1 fruit fly cellular context compared by ENCODE assay signal in genomic region chr3L:13412200-13412885, dm6.
A peak's percentile ranks its signal among the peaks of the same experiment; 100 is the strongest.
TF ChIP-seq lines count a peak whose summit lies in the region.

Gene CG10222 (minus strand): TSS chr3L:13412453.
Gene flr (plus strand): TSS chr3L:13412843.

TF ChIP-seq in whole organism, embryonic, 481 proteins besides CTCF, POLR2A, EP300 and RAD21 (continued from another document):
- TF ChIP-seq nerfin-2 (GFP tag; IDR thresholded peaks at IDR 0.05; lab: Robert Waterston, UW; ENCODE audit: partially characterized antibody) (peak; percentile 44; the same call in 1 of the 2 replicates), CG18262 (tag; optimal IDR thresholded peaks at IDR 0.05; lab: Kevin White, UChicago) (peak; percentile 32), crc (GFP tag; optimal IDR thresholded peaks at IDR 0.05; lab: Kevin White, UChicago) (no peak), CG7745 (tag; optimal IDR thresholded peaks at IDR 0.05; lab: Kevin White, UChicago) (no peak), B-H2 (GFP tag; optimal IDR thresholded peaks at IDR 0.05; lab: Kevin White, UChicago) (no peak), CG9817 (tag; optimal IDR thresholded peaks at IDR 0.05; lab: Kevin White, UChicago) (no peak), Dref (GFP tag; IDR thresholded peaks at IDR 0.05; lab: Robert Waterston, UW) (peak; percentile 76), Nf-YA (GFP tag; IDR thresholded peaks at IDR 0.05; lab: Robert Waterston, UW) (no peak), Hey (tag; optimal IDR thresholded peaks at IDR 0.05; lab: Kevin White, UChicago) (no peak), HHEX (GFP tag; optimal IDR thresholded peaks at IDR 0.05; lab: Kevin White, UChicago) (no peak), CG31388 (GFP tag; optimal IDR thresholded peaks at IDR 0.05; lab: Kevin White, UChicago) (no peak), Elba2 (GFP tag; optimal IDR thresholded peaks at IDR 0.05; lab: Kevin White, UChicago) (no peak), vfl (GFP tag; optimal IDR thresholded peaks at IDR 0.05; lab: Kevin White, UChicago) (no peak), Max (GFP tag; optimal IDR thresholded peaks at IDR 0.05; lab: Kevin White, UChicago) (peak; percentile 30), bbx (GFP tag; IDR thresholded peaks at IDR 0.05; lab: Robert Waterston, UW; ENCODE audit: partially characterized antibody) (peak; percentile 67), gfzf (GFP tag; optimal IDR thresholded peaks at IDR 0.05; lab: Kevin White, UChicago) (peak; percentile 10), CG3726 (GFP tag; IDR thresholded peaks at IDR 0.05; lab: Robert Waterston, UW) (no peak), Neu2 (GFP tag; optimal IDR thresholded peaks at IDR 0.05; lab: Kevin White, UChicago; ENCODE audit: borderline replicate concordance) (no peak), jumu (GFP tag; optimal IDR thresholded peaks at IDR 0.05; lab: Kevin White, UChicago) (no peak), Hmr (GFP tag; optimal IDR thresholded peaks at IDR 0.05; lab: Kevin White, UChicago) (no peak), psq (GFP tag; optimal IDR thresholded peaks at IDR 0.05; lab: Kevin White, UChicago) (no peak), CG9932 (GFP tag; IDR thresholded peaks at IDR 0.05; lab: Robert Waterston, UW) (peak; percentile 56), stwl (tag; optimal IDR thresholded peaks at IDR 0.05; lab: Kevin White, UChicago) (peak; percentile 57), Doc3 (GFP tag; IDR thresholded peaks at IDR 0.05; lab: Robert Waterston, UW; ENCODE audit: partially characterized antibody) (peak; percentile 68; the same call in 2 of the 3 replicates), Bgb (GFP tag; IDR thresholded peaks at IDR 0.05; lab: Robert Waterston, UW; ENCODE audit: partially characterized antibody) (peak; percentile 70), CG12659 (GFP tag; optimal IDR thresholded peaks at IDR 0.05; lab: Kevin White, UChicago) (no peak), CG4424 (GFP tag; optimal IDR thresholded peaks at IDR 0.05; lab: Kevin White, UChicago) (no peak), fd64A (GFP tag; optimal IDR thresholded peaks at IDR 0.05; lab: Kevin White, UChicago) (no peak), Lim3 (GFP tag; IDR thresholded peaks at IDR 0.05; lab: Robert Waterston, UW) (no peak), chinmo (GFP tag; IDR thresholded peaks at IDR 0.05; lab: Robert Waterston, UW; ENCODE audit: partially characterized antibody) (no peak), CG7271 (tag; optimal IDR thresholded peaks at IDR 0.05; lab: Kevin White, UChicago) (no peak), Dfd (GFP tag; optimal IDR thresholded peaks at IDR 0.05; lab: Kevin White, UChicago) (no peak), CG3995 (GFP tag; optimal IDR thresholded peaks at IDR 0.05; lab: Kevin White, UChicago) (peak; percentile 17), CG10979 (tag; optimal IDR thresholded peaks at IDR 0.05; lab: Kevin White, UChicago) (no peak), Sin3A (optimal IDR thresholded peaks at IDR 0.05; lab: Kevin White, UChicago) (peak; percentile 3), lilli (GFP tag; optimal IDR thresholded peaks at IDR 0.05; lab: Kevin White, UChicago) (peak; percentile 34), sim (GFP tag; IDR thresholded peaks at IDR 0.05; lab: Robert Waterston, UW) (no peak), Bdp1 (GFP tag; optimal IDR thresholded peaks at IDR 0.05; lab: Kevin White, UChicago) (no peak), Doc2 (GFP tag; IDR thresholded peaks at IDR 0.05; lab: Robert Waterston, UW) (no peak), CG12769 (tag; optimal IDR thresholded peaks at IDR 0.05; lab: Kevin White, UChicago) (no peak), Chrac-16 (GFP tag; optimal IDR thresholded peaks at IDR 0.05; lab: Kevin White, UChicago) (no peak), wek (GFP tag; optimal IDR thresholded peaks at IDR 0.05; lab: Kevin White, UChicago) (no peak), CG17385 (GFP tag; optimal IDR thresholded peaks at IDR 0.05; lab: Kevin White, UChicago) (no peak), Gug (GFP tag; IDR thresholded peaks at IDR 0.05; lab: Robert Waterston, UW) (no peak), ro (GFP tag; IDR thresholded peaks at IDR 0.05; lab: Robert Waterston, UW) (no peak), knrl (GFP tag; IDR thresholded peaks at IDR 0.05; lab: Robert Waterston, UW; ENCODE audit: partially characterized antibody) (peak; percentile 79), CG13296 (GFP tag; optimal IDR thresholded peaks at IDR 0.05; lab: Kevin White, UChicago) (no peak), corto (GFP tag; optimal IDR thresholded peaks at IDR 0.05; lab: Kevin White, UChicago) (no peak), CG2199 (GFP tag; IDR thresholded peaks at IDR 0.05; lab: Robert Waterston, UW) (no peak), Fer2 (tag; optimal IDR thresholded peaks at IDR 0.05; lab: Kevin White, UChicago) (no peak), row (GFP tag; IDR thresholded peaks at IDR 0.05; lab: Robert Waterston, UW) (peak; percentile 77), sd (tag; optimal IDR thresholded peaks at IDR 0.05; lab: Kevin White, UChicago) (no peak), caup (GFP tag; optimal IDR thresholded peaks at IDR 0.05; lab: Kevin White, UChicago; ENCODE audit: severe bottlenecking) (no peak), CG1832 (GFP tag; optimal IDR thresholded peaks at IDR 0.05; lab: Kevin White, UChicago) (no peak), CG4820 (GFP tag; optimal IDR thresholded peaks at IDR 0.05; lab: Kevin White, UChicago) (no peak), br (optimal IDR thresholded peaks at IDR 0.05; lab: Kevin White, UChicago) (no peak), D (optimal IDR thresholded peaks at IDR 0.05; lab: Kevin White, UChicago) (peak; percentile 70), D (GFP tag; optimal IDR thresholded peaks at IDR 0.05; lab: Kevin White, UChicago) (peak; percentile 27), CG32767 (GFP tag; IDR thresholded peaks at IDR 0.05; lab: Robert Waterston, UW) (no peak), wor (GFP tag; IDR thresholded peaks at IDR 0.05; lab: Robert Waterston, UW) (no peak), Lhr (GFP tag; optimal IDR thresholded peaks at IDR 0.05; lab: Kevin White, UChicago) (peak; percentile 9), CG17361 (GFP tag; IDR thresholded peaks at IDR 0.05; lab: Robert Waterston, UW) (peak; percentile 45; the same call in 1 of the 3 replicates), CG6791 (GFP tag; IDR thresholded peaks at IDR 0.05; lab: Robert Waterston, UW; ENCODE audit: partially characterized antibody) (peak; percentile 75; the same call in 2 of the 3 replicates), lola (GFP tag; optimal IDR thresholded peaks at IDR 0.05; lab: Kevin White, UChicago) (no peak), inv (GFP tag; IDR thresholded peaks at IDR 0.05; lab: Robert Waterston, UW; ENCODE audit: partially characterized antibody) (peak; percentile 64), CG42726 (GFP tag; IDR thresholded peaks at IDR 0.05; lab: Robert Waterston, UW; ENCODE audit: partially characterized antibody) (0 out of 2 replicates have a peak, but pooled peaks have one; percentile 42), NK7.1 (GFP tag; optimal IDR thresholded peaks at IDR 0.05; lab: Kevin White, UChicago) (no peak), gsb-n (tag; optimal IDR thresholded peaks at IDR 0.05; lab: Kevin White, UChicago) (peak; percentile 11), kay (GFP tag; optimal IDR thresholded peaks at IDR 0.05; lab: Kevin White, UChicago) (peak; percentile 24), pb (GFP tag; optimal IDR thresholded peaks at IDR 0.05; lab: Kevin White, UChicago) (no peak), Usf (GFP tag; optimal IDR thresholded peaks at IDR 0.05; lab: Kevin White, UChicago) (no peak), CG6654 (GFP tag; optimal IDR thresholded peaks at IDR 0.05; lab: Kevin White, UChicago) (no peak), CG34422 (GFP tag; IDR thresholded peaks at IDR 0.05; lab: Robert Waterston, UW) (no peak), CG14965 (GFP tag; optimal IDR thresholded peaks at IDR 0.05; lab: Kevin White, UChicago; ENCODE audit: borderline replicate concordance) (no peak), Dip3 (GFP tag; optimal IDR thresholded peaks at IDR 0.05; lab: Kevin White, UChicago) (no peak), ewg (GFP tag; optimal IDR thresholded peaks at IDR 0.05; lab: Kevin White, UChicago) (no peak), CG1792 (GFP tag; optimal IDR thresholded peaks at IDR 0.05; lab: Kevin White, UChicago) (no peak), schlank (tag; optimal IDR thresholded peaks at IDR 0.05; lab: Kevin White, UChicago) (no peak), maf-S (GFP tag; optimal IDR thresholded peaks at IDR 0.05; lab: Kevin White, UChicago) (no peak), bsh (GFP tag; optimal IDR thresholded peaks at IDR 0.05; lab: Kevin White, UChicago) (no peak), CG3163 (GFP tag; optimal IDR thresholded peaks at IDR 0.05; lab: Kevin White, UChicago) (no peak), BtbVII (GFP tag; optimal IDR thresholded peaks at IDR 0.05; lab: Kevin White, UChicago) (no peak), CG13287 (GFP tag; IDR thresholded peaks at IDR 0.05; lab: Robert Waterston, UW; ENCODE audit: partially characterized antibody) (peak; percentile 74), hth (optimal IDR thresholded peaks at IDR 0.05; lab: Kevin White, UChicago) (no peak), vnd (GFP tag; IDR thresholded peaks at IDR 0.05; lab: Robert Waterston, UW; ENCODE audit: partially characterized antibody) (peak; percentile 71), crol (GFP tag; IDR thresholded peaks at IDR 0.05; lab: Robert Waterston, UW) (no peak), CG7372 (GFP tag; IDR thresholded peaks at IDR 0.05; lab: Robert Waterston, UW) (no peak), amos (GFP tag; IDR thresholded peaks at IDR 0.05; lab: Robert Waterston, UW; ENCODE audit: partially characterized antibody) (peak; percentile 68), CHES-1-like (GFP tag; optimal IDR thresholded peaks at IDR 0.05; lab: Kevin White, UChicago) (no peak), slbo (GFP tag; IDR thresholded peaks at IDR 0.05; lab: Robert Waterston, UW) (no peak), ab (GFP tag; optimal IDR thresholded peaks at IDR 0.05; lab: Kevin White, UChicago) (no peak), CG10321 (GFP tag; IDR thresholded peaks at IDR 0.05; lab: Robert Waterston, UW) (no peak), gem (tag; optimal IDR thresholded peaks at IDR 0.05; lab: Kevin White, UChicago) (no peak), Drgx (GFP tag; IDR thresholded peaks at IDR 0.05; lab: Robert Waterston, UW) (no peak), Adf1 (GFP tag; IDR thresholded peaks at IDR 0.05; lab: Robert Waterston, UW) (no peak), CG4707 (GFP tag; optimal IDR thresholded peaks at IDR 0.05; lab: Kevin White, UChicago) (no peak), CG10209 (GFP tag; optimal IDR thresholded peaks at IDR 0.05; lab: Kevin White, UChicago) (no peak), CG5953 (GFP tag; IDR thresholded peaks at IDR 0.05; lab: Robert Waterston, UW) (no peak), CG8089 (GFP tag; optimal IDR thresholded peaks at IDR 0.05; lab: Kevin White, UChicago) (no peak), p53 (GFP tag; optimal IDR thresholded peaks at IDR 0.05; lab: Kevin White, UChicago) (no peak), E2f2 (GFP tag; IDR thresholded peaks at IDR 0.05; lab: Robert Waterston, UW) (peak; percentile 80), aop (GFP tag; IDR thresholded peaks at IDR 0.05; lab: Robert Waterston, UW) (no peak), Hr3 (GFP tag; optimal IDR thresholded peaks at IDR 0.05; lab: Kevin White, UChicago) (no peak), CoRest (tag; optimal IDR thresholded peaks at IDR 0.05; lab: Kevin White, UChicago) (peak; percentile 46), bowl (GFP tag; IDR thresholded peaks at IDR 0.05; lab: Robert Waterston, UW) (no peak), Oaz (GFP tag; IDR thresholded peaks at IDR 0.05; lab: Robert Waterston, UW) (no peak), CG34376 (GFP tag; optimal IDR thresholded peaks at IDR 0.05; lab: Kevin White, UChicago) (no peak), CG17829 (tag; optimal IDR thresholded peaks at IDR 0.05; lab: Kevin White, UChicago) (peak; percentile 40), CG7786 (GFP tag; optimal IDR thresholded peaks at IDR 0.05; lab: Kevin White, UChicago) (no peak), CG2120 (GFP tag; optimal IDR thresholded peaks at IDR 0.05; lab: Kevin White, UChicago) (peak; percentile 6), CG2678 (tag; optimal IDR thresholded peaks at IDR 0.05; lab: Kevin White, UChicago) (peak; percentile 41), Rfx (GFP tag; IDR thresholded peaks at IDR 0.05; lab: Robert Waterston, UW) (peak; percentile 43; the same call in 1 of the 2 replicates), wdn (GFP tag; IDR thresholded peaks at IDR 0.05; lab: Robert Waterston, UW) (no peak), salm (tag; optimal IDR thresholded peaks at IDR 0.05; lab: Kevin White, UChicago) (no peak), CG13424 (tag; optimal IDR thresholded peaks at IDR 0.05; lab: Kevin White, UChicago) (peak; percentile 18), CG17186 (GFP tag; optimal IDR thresholded peaks at IDR 0.05; lab: Kevin White, UChicago) (peak; percentile 62), CG30403 (GFP tag; optimal IDR thresholded peaks at IDR 0.05; lab: Kevin White, UChicago) (peak; percentile 32)
TF ChIP-seq in whole organism, embryonic: peak in this region for 89.
